Fruit fly (Drosophila melanogaster) whole organism, embryonic: ENCODE measurements around the gene CG33647.

Experiments
- BtbVII ChIP-seq: fragments of 200-800 bp; sonication (Bioruptor generic); optimal IDR thresholded peaks from 3 replicates; lab custom pipeline; 2017; ENCODE audit warnings: missing biosample characterization, mild to moderate bottlenecking, missing genetic modification characterization
- CG11398 ChIP-seq: fragments of 200-800 bp; sonication (Bioruptor generic); optimal IDR thresholded peaks from 2 replicates; lab custom pipeline; 2016; ENCODE audit warnings: missing biosample characterization, missing genetic modification characterization
- CG11560 ChIP-seq: fragments of 200-800 bp; sonication (Bioruptor generic); IDR thresholded peaks from 3 replicates; pipeline ENCODE4 v1.3.6; 2022; ENCODE audit warnings: missing biosample characterization, missing genetic modification characterization
- CG12155 ChIP-seq: fragments of 200-800 bp; sonication (Bioruptor generic); optimal IDR thresholded peaks from 3 replicates; lab custom pipeline; 2016; ENCODE audit warnings: missing biosample characterization, missing genetic modification characterization
- CG12236 ChIP-seq: fragments of 200-800 bp; sonication (Bioruptor generic); optimal IDR thresholded peaks from 2 replicates; lab custom pipeline; 2016; ENCODE audit warnings: missing biosample characterization, missing genetic modification characterization
- CG14050 ChIP-seq: fragments of 200-800 bp; sonication (Bioruptor generic); IDR thresholded peaks from 3 replicates; pipeline ENCODE4 v1.3.6; 2022; ENCODE audit warnings: missing biosample characterization, missing genetic modification characterization
- CG14667 ChIP-seq: fragments of 200-800 bp; sonication (Bioruptor generic); IDR thresholded peaks from 2 replicates; pipeline ENCODE4 v1.3.6; 2022; ENCODE audit warnings: missing biosample characterization, missing genetic modification characterization
- CG15073 ChIP-seq: fragments of 200-800 bp; sonication (Bioruptor generic); optimal IDR thresholded peaks from 2 replicates; lab custom pipeline; 2016; ENCODE audit warnings: missing biosample characterization, missing genetic modification characterization
- CG15601 ChIP-seq: fragments of 200-800 bp; sonication (Bioruptor generic); optimal IDR thresholded peaks from 3 replicates; lab custom pipeline; 2019; ENCODE audit warnings: missing biosample characterization, mild to moderate bottlenecking, missing genetic modification characterization, moderate library complexity
- CG1603 ChIP-seq: fragments of 200-800 bp; sonication (Bioruptor generic); optimal IDR thresholded peaks from 2 replicates; lab custom pipeline; 2019; ENCODE audit warnings: missing biosample characterization, mild to moderate bottlenecking, missing genetic modification characterization, moderate library complexity
- CG16813 ChIP-seq: fragments of 200-800 bp; sonication (Bioruptor generic); IDR thresholded peaks from 3 replicates; pipeline ENCODE4 v1.3.6; 2022; ENCODE audit warnings: missing biosample characterization, missing genetic modification characterization; ENCODE audit not compliant: partially characterized antibody
- CG17829 ChIP-seq: fragments of 200-800 bp; optimal IDR thresholded peaks from 2 replicates; lab custom pipeline; 2019; ENCODE audit warnings: missing biosample characterization, mild to moderate bottlenecking, missing genetic modification characterization, moderate library complexity
- CG18619 ChIP-seq: fragments of 200-800 bp; sonication (Bioruptor generic); optimal IDR thresholded peaks from 3 replicates; lab custom pipeline; 2017; ENCODE audit warnings: missing biosample characterization, mild to moderate bottlenecking, missing genetic modification characterization
- CG31224 ChIP-seq: fragments of 200-800 bp; sonication (Bioruptor generic); IDR thresholded peaks from 2 replicates; pipeline ENCODE4 v1.3.6; 2022; ENCODE audit warnings: missing biosample characterization, missing genetic modification characterization
- CG33557 ChIP-seq: fragments of 200-800 bp; sonication (Bioruptor generic); optimal IDR thresholded peaks from 2 replicates; lab custom pipeline; 2019; ENCODE audit warnings: missing biosample characterization, mild to moderate bottlenecking, missing genetic modification characterization, moderate library complexity
- CG4404 ChIP-seq: fragments of 200-800 bp; sonication (Bioruptor generic); IDR thresholded peaks from 2 replicates; pipeline ENCODE4 v1.3.6; 2022; ENCODE audit warnings: missing biosample characterization, missing genetic modification characterization
- CG7963 ChIP-seq: fragments of 200-800 bp; sonication (Bioruptor generic); IDR thresholded peaks from 3 replicates; pipeline ENCODE4 v1.3.6; 2022; ENCODE audit warnings: missing biosample characterization, missing genetic modification characterization; ENCODE audit not compliant: partially characterized antibody
- CG8290 ChIP-seq, 3 experiments: fragments of 200-800 bp; sonication (Bioruptor generic); optimal IDR thresholded peaks; 2 replicates each; lab custom pipeline; 2016 to 2019; ENCODE audit warnings: missing biosample characterization in 3 of 3, missing genetic modification characterization in 3 of 3, mild to moderate bottlenecking in 2 of 3, moderate library complexity in 1 of 3
- CG8388 ChIP-seq: fragments of 200-800 bp; sonication (Bioruptor generic); optimal IDR thresholded peaks from 2 replicates; lab custom pipeline; 2019; ENCODE audit warnings: missing biosample characterization, mild to moderate bottlenecking, missing genetic modification characterization, moderate library complexity
- CG9609 ChIP-seq: fragments of 200-800 bp; sonication (Bioruptor generic); optimal IDR thresholded peaks from 3 replicates; lab custom pipeline; 2016; ENCODE audit warnings: missing biosample characterization, missing genetic modification characterization
- CG9727 ChIP-seq: fragments of 200-800 bp; sonication (Bioruptor generic); optimal IDR thresholded peaks from 3 replicates; lab custom pipeline; 2017; ENCODE audit warnings: missing biosample characterization, mild to moderate bottlenecking, missing genetic modification characterization
- D19A ChIP-seq: fragments of 200-800 bp; optimal IDR thresholded peaks from 3 replicates; lab custom pipeline; 2019; ENCODE audit warnings: missing biosample characterization, mild to moderate bottlenecking, missing genetic modification characterization, moderate library complexity
- Dfd ChIP-seq, 2 experiments: fragments of >200 bp; optimal IDR thresholded peaks; 2 replicates each; lab custom pipeline; 2017; ENCODE audit warnings: missing biosample characterization in 2 of 2, missing genetic modification characterization in 2 of 2
- Doc2 ChIP-seq: fragments of 200-800 bp; sonication (Bioruptor generic); IDR thresholded peaks from 2 replicates; pipeline ENCODE4 v1.3.6; 2022; ENCODE audit warnings: missing biosample characterization, missing genetic modification characterization
- E2f1 ChIP-seq: fragments of 200-800 bp; sonication (Bioruptor generic); IDR thresholded peaks from 2 replicates; pipeline ENCODE4 v1.3.6; 2022; ENCODE audit warnings: missing biosample characterization, missing genetic modification characterization
- Hr3 ChIP-seq: fragments of 200-800 bp; sonication (Bioruptor generic); optimal IDR thresholded peaks from 3 replicates; lab custom pipeline; 2016; ENCODE audit warnings: missing biosample characterization, missing genetic modification characterization
- Max ChIP-seq: fragments of 200-800 bp; sonication (Bioruptor generic); optimal IDR thresholded peaks from 2 replicates; lab custom pipeline; 2016; ENCODE audit warnings: missing biosample characterization, mild to moderate bottlenecking, missing genetic modification characterization
- Meics ChIP-seq: fragments of 200-800 bp; sonication (Bioruptor generic); optimal IDR thresholded peaks from 2 replicates; lab custom pipeline; 2017; ENCODE audit warnings: missing biosample characterization, mild to moderate bottlenecking, missing genetic modification characterization
- Sox102F ChIP-seq: fragments of 200-800 bp; sonication (Bioruptor generic); optimal IDR thresholded peaks from 2 replicates; lab custom pipeline; 2018; ENCODE audit warnings: missing biosample characterization, mild to moderate bottlenecking, missing genetic modification characterization, moderate library complexity
- Stat92E ChIP-seq, 3 experiments: fragments of >200 bp in 2 of 3; fragments of 200-800 bp in 1 of 3; sonication (Bioruptor generic) in 1 of 3; optimal IDR thresholded peaks; 2 replicates each; lab custom pipeline; 2017 to 2019; ENCODE audit warnings: missing biosample characterization in 3 of 3, missing genetic modification characterization in 3 of 3, mild to moderate bottlenecking in 1 of 3, moderate library complexity in 1 of 3
- Xrp1 ChIP-seq: fragments of 200-800 bp; sonication (Bioruptor generic); IDR thresholded peaks from 2 replicates; pipeline ENCODE4 v1.3.6; 2022; ENCODE audit warnings: missing biosample characterization, missing genetic modification characterization
- bsh ChIP-seq, 2 experiments: fragments of 200-800 bp; sonication (Bioruptor generic); optimal IDR thresholded peaks; 2 replicates each; lab custom pipeline; 2017 to 2018; ENCODE audit warnings: mild to moderate bottlenecking in 2 of 2, missing biosample characterization in 2 of 2, missing genetic modification characterization in 2 of 2, moderate library complexity in 1 of 2
- cg ChIP-seq: fragments of 200-800 bp; sonication (Bioruptor generic); optimal IDR thresholded peaks from 3 replicates; lab custom pipeline; 2019; ENCODE audit warnings: missing biosample characterization, mild to moderate bottlenecking, missing genetic modification characterization, moderate library complexity
- danr ChIP-seq: fragments of 200-800 bp; sonication (Bioruptor generic); IDR thresholded peaks from 2 replicates; pipeline ENCODE4 v1.3.6; 2022; ENCODE audit warnings: missing biosample characterization, missing genetic modification characterization
- dimm ChIP-seq: fragments of 200-800 bp; sonication (Bioruptor generic); IDR thresholded peaks from 2 replicates; pipeline ENCODE4 v1.3.6; 2022; ENCODE audit warnings: missing biosample characterization, missing genetic modification characterization
- esg ChIP-seq: fragments of 200-800 bp; sonication (Bioruptor generic); conservative IDR thresholded peaks from 2 replicates; pipeline ENCODE4 v1.3.6; 2022; ENCODE audit warnings: missing biosample characterization, missing genetic modification characterization
- eve ChIP-seq, 2 experiments: fragments of >200 bp; optimal IDR thresholded peaks; 2 replicates each; lab custom pipeline; 2017; ENCODE audit warnings: missing biosample characterization in 2 of 2, missing genetic modification characterization in 2 of 2
- gce ChIP-seq: fragments of 200-800 bp; sonication (Bioruptor generic); IDR thresholded peaks from 3 replicates; pipeline ENCODE4 v1.3.6; 2022; ENCODE audit warnings: missing biosample characterization, missing genetic modification characterization
- hkb ChIP-seq, 2 experiments: fragments of 200-800 bp in 1 of 2; fragments of >200 bp in 1 of 2; sonication (Bioruptor generic) in 1 of 2; IDR thresholded peaks in 1 of 2; optimal IDR thresholded peaks in 1 of 2; 2 replicates each; pipeline versions ENCODE4 v1.3.6 to Lab custom; 2017 to 2022; ENCODE audit warnings: missing biosample characterization in 1 of 2, missing genetic modification characterization in 1 of 2
- jumu ChIP-seq: fragments of 200-800 bp; sonication (Bioruptor generic); optimal IDR thresholded peaks from 3 replicates; lab custom pipeline; 2016; ENCODE audit warnings: missing biosample characterization, missing genetic modification characterization
- lmd ChIP-seq: fragments of 200-800 bp; sonication (Bioruptor generic); IDR thresholded peaks from 2 replicates; pipeline ENCODE4 v1.3.6; 2022; ENCODE audit warnings: missing biosample characterization, missing genetic modification characterization
- phol ChIP-seq: fragments of 200-800 bp; sonication (Bioruptor generic); optimal IDR thresholded peaks from 3 replicates; lab custom pipeline; 2018; ENCODE audit warnings: missing biosample characterization, mild to moderate bottlenecking, missing genetic modification characterization, moderate library complexity
- wek ChIP-seq: fragments of 200-800 bp; sonication (Bioruptor generic); optimal IDR thresholded peaks from 3 replicates; lab custom pipeline; 2018; ENCODE audit warnings: missing biosample characterization, mild to moderate bottlenecking, missing genetic modification characterization, moderate library complexity
- zen2 ChIP-seq: fragments of 200-800 bp; sonication (Bioruptor generic); IDR thresholded peaks from 3 replicates; pipeline ENCODE4 v1.3.6; 2022; ENCODE audit warnings: missing biosample characterization, missing genetic modification characterization; ENCODE audit not compliant: partially characterized antibody
- zfh1 ChIP-seq: fragments of 200-800 bp; sonication (Bioruptor generic); IDR thresholded peaks from 3 replicates; pipeline ENCODE4 v1.3.6; 2022; ENCODE audit warnings: missing biosample characterization, missing genetic modification characterization

CG33647 gene

DNA sequence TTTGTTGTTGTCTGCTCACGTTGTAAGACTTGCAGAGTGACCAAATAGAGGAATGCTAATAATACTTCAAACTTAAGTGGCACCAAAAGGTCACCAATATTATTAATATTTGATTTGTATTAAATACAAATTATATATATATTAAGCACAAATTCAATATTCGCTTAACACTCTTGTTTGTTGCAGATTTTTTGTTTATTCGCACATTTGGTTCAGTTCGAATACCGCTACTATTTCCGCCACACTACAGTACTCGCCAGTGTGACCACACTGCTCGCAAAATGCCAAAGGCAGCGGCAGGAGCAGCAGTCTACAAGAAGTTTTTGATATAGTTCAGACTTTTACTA lies 28.0 kb downstream of the CG33647 start, which contains the start of gene Max (continued):
- TF ChIP-seq CG4404 (GFP tag; lab: Robert Waterston, UW) (no peak; the same call in 1 of the 2 replicates), CG8388 (GFP tag; lab: Kevin White, UChicago) (peak; percentile 58), CG11560 (tag; lab: Robert Waterston, UW) (0 out of 3 replicates have a peak, but pooled peaks have one; percentile 29), lmd (GFP tag; lab: Robert Waterston, UW) (peak; percentile 62), Xrp1 (GFP tag; lab: Robert Waterston, UW) (peak; percentile 78), gce (GFP tag; lab: Robert Waterston, UW) (peak; percentile 68; the same call in 2 of the 3 replicates), CG8290 (GFP tag; optimal IDR thresholded peaks at IDR 0.05; lab: Kevin White, UChicago) (no peak), CG8290 (tag; optimal IDR thresholded peaks at IDR 0.05; lab: Kevin White, UChicago) (no peak), BtbVII (peak; percentile 71), Max (GFP tag; lab: Kevin White, UChicago) (peak; percentile 92), Meics (GFP tag; lab: Kevin White, UChicago) (peak; percentile 71), CG14050 (GFP tag; lab: Robert Waterston, UW) (peak; percentile 46; the same call in 1 of the 3 replicates), CG1603 (tag; lab: Kevin White, UChicago) (peak; percentile 85), jumu (GFP tag; lab: Kevin White, UChicago) (no peak), CG18619 (GFP tag; lab: Kevin White, UChicago) (no peak), CG11398 (GFP tag; lab: Kevin White, UChicago) (no peak), phol (tag; lab: Kevin White, UChicago) (peak; percentile 83), Dfd (GFP tag; optimal IDR thresholded peaks at IDR 0.05; lab: Kevin White, UChicago) (no peak), CG33557 (GFP tag; lab: Kevin White, UChicago) (peak; percentile 58), wek (GFP tag; lab: Kevin White, UChicago) (peak; percentile 99), eve (GFP tag; optimal IDR thresholded peaks at IDR 0.05; lab: Kevin White, UChicago) (no peak), CG7963 (GFP tag; lab: Robert Waterston, UW) (no peak), bsh (GFP tag; optimal IDR thresholded peaks at IDR 0.05; lab: Kevin White, UChicago) (peak in 1 of 2 experiments; percentile 73), CG12236 (GFP tag; lab: Kevin White, UChicago) (no peak), hkb (optimal IDR thresholded peaks at IDR 0.05; lab: Kevin White, UChicago) (no peak), hkb (GFP tag; IDR thresholded peaks at IDR 0.05; lab: Robert Waterston, UW) (peak; percentile 79)
- TF ChIP-seq, all 482 proteins: peak for 282

DNA sequence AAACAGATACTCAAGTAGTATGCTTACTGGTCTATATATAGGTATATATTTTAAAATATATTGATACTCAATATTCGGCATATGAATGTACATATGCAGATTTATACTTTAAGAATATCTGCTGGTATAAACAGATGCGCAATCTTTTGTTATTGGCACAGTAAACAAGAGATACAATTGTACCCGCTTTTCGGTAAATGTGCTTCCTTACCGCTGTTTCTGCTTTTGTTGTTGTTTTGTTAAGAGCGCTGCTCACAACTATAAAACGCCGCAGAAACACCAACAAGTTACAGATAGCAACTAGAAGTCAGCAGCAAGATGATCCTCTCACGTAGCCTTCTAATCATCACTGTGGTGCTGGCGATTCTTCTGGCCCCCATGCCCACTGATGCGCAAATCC lies 29.6 kb downstream of the CG33647 start, which contains the start of gene CG45081:
TSS of gene CG45081 (plus strand) at position 301 of the 400 bp plus-strand sequence.
- TF ChIP-seq Meics (GFP tag; lab: Kevin White, UChicago) = no peak
- TF ChIP-seq Hr3 (GFP tag; lab: Kevin White, UChicago) = no peak
- TF ChIP-seq cg (GFP tag; lab: Kevin White, UChicago) = no peak
- TF ChIP-seq Sox102F (GFP tag; lab: Kevin White, UChicago) = no peak
- TF ChIP-seq zen2 = no peak
- TF ChIP-seq CG9609 (GFP tag; lab: Kevin White, UChicago) = no peak
- 0 out of 2 replicates have a peak, but pooled peaks have one; percentile 8 for TF ChIP-seq E2f1 (GFP tag; lab: Robert Waterston, UW)
- TF ChIP-seq Doc2 (GFP tag; lab: Robert Waterston, UW) = 0 out of 2 replicates have a peak, but pooled peaks have one; percentile 16
- no peak for TF ChIP-seq D19A (tag; lab: Kevin White, UChicago)

DNA sequence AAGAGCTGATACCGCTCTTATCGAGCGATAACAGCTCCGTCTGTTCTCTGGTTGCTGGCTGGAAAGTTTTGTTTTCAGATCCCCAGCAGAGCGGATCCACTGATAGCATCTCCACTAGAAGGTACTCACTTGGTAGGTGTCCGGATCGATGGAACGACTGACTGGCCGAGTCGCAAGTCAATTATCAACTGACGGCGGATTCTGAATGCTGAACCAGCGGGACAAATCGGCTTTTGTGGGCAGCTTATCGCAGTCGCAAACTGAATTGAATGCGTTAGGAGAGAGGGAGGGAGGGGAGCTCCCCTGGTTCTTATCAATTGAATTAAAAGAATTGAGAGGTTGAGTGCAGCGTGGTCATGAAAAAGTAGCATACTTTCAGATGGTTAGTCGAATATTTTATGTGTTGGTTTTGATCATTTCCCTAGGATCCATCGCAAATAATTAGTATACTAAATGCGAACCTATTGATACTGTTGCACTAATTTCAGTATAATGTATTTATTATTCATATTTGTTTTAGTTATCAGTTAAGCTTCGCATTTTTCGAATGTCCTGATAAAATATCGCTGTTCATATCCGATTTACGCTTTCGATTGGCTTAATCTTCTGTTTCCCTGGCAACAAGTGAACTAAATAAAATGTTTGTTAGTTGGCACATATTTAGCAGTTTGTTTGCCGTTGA lies 32.7 kb downstream of the CG33647 start, which contains the start of the genes Aldh7A1 and CG14085:
TSS of gene Aldh7A1 (minus strand) at position 194 of the 682 bp plus-strand sequence.
TSS of gene CG14085 (plus strand) at position 632 of the 682 bp plus-strand sequence.
- TF ChIP-seq CG12155 (GFP tag; lab: Kevin White, UChicago) (no peak), dimm (no peak), zfh1 (GFP tag; lab: Robert Waterston, UW) (no peak), Max (GFP tag; lab: Kevin White, UChicago) (peak; percentile 34), CG15601 (peak; percentile 98), CG16813 (GFP tag; lab: Robert Waterston, UW) (0 out of 3 replicates have a peak, but pooled peaks have one; percentile 6), CG14667 (no peak), CG9727 (no peak), CG15073 (GFP tag; lab: Kevin White, UChicago) (no peak), CG31224 (GFP tag; lab: Robert Waterston, UW) (no peak), Stat92E (GFP tag; optimal IDR thresholded peaks at IDR 0.05; lab: Kevin White, UChicago) (no peak), CG17829 (tag; lab: Kevin White, UChicago) (no peak), danr (no peak), esg (no peak)
